Fruit fly (Drosophila melanogaster): ENCODE measurements around the gene GatB.

dm6 chr3R:24106879-24107441 lies 23.1 kb downstream of the GatB start, which contains the start of gene CG10694:
- TF ChIP-seq CG9948 (tag; optimal IDR thresholded peaks at IDR 0.05) (no peak), Snoo (tag; optimal IDR thresholded peaks at IDR 0.05) (no peak), CG4496 (GFP tag; IDR thresholded peaks at IDR 0.05) (no peak), gl (tag; optimal IDR thresholded peaks at IDR 0.05) (no peak), fd96Ca (GFP tag; IDR thresholded peaks at IDR 0.05) (no peak), EcR (GFP tag; optimal IDR thresholded peaks at IDR 0.05) (no peak), Pif1A (GFP tag; optimal IDR thresholded peaks at IDR 0.05) (no peak), rn (GFP tag; IDR thresholded peaks at IDR 0.05) (no peak), CG12605 (GFP tag; IDR thresholded peaks at IDR 0.05) (no peak)

Data from whole organism, pupa.